Worm (Caenorhabditis elegans): ENCODE data around the gene D2062.13.

DNA sequence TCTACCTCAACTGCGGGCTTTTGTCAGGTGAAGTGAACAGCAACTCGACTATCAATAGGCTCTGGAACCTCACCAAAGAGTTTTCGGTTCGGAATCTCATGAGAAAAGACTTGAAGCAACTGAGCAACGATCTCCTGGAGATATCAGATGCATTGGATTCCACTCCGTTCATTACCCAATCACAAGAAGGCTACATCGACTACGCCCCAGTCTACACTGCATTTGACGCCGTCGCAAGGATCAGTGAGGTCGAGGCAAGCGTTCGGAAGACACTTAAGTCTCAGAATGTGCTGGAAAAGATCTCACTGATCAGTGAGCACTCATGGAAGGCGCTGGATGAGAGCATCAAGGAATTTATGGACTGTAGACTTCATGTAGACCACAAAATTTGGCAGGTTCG lies 34.2 kb upstream of the D2062.13 start:
- TF ChIP-seq ztf-23 (GFP tag; IDR thresholded peaks at IDR 0.05) (no peak), T22C8.4 (GFP tag; IDR thresholded peaks at IDR 0.05) (no peak), flt-1 (GFP tag; IDR thresholded peaks at IDR 0.05) (no peak), med-1 (GFP tag; optimal IDR thresholded peaks at IDR 0.05; ENCODE audit: insufficient read depth) (no peak), klf-2 (GFP tag; conservative IDR thresholded peaks at IDR 0.05) (no peak), ref-1 (GFP tag; conservative IDR thresholded peaks at IDR 0.05) (no peak), cog-1 (tag; optimal IDR thresholded peaks at IDR 0.05) (no peak), tab-1 (GFP tag; IDR thresholded peaks at IDR 0.05) (no peak), ztf-29 (GFP tag; IDR thresholded peaks at IDR 0.05) (no peak)

All from whole organism, midembryonic.